Worm (Caenorhabditis elegans) whole organism, L4/young adult: Measurements from ENCODE around the gene gbb-1.

Experiments used
- W03F9.2 ChIP-seq: fragments of 150-350 bp; optimal IDR thresholded peaks from 2 replicates; lab custom pipeline; 2014; ENCODE audit warnings: missing biosample characterization, missing genetic modification characterization
- dao-5 ChIP-seq: sonication (generic microtip); optimal IDR thresholded peaks from 2 replicates; lab custom pipeline; 2016; ENCODE audit warnings: missing genotype, missing genetic modification characterization, moderate library complexity, missing compliant biosample characterization

DNA sequence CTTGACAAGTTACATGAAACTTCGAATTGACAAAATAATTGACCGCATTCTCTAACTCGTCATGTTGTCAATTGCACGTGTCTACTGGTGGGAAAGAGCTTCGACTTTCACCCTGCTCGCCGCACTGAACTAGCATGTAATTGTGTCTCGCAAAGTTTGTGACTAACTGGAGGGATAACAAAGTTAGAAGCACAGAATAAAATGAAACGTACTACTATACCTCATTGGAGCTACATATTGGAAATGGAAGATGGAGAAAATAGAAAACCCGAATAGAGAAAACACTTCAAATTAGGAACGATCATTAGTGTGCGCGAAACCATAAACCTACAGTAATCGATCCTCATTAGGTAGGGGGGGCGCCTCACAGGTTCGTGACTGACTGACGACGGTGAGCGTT lies 30.2 kb upstream of the gbb-1 start:
- TF ChIP-seq dao-5 (tag; lab: Kevin White, UChicago) (no peak), W03F9.2 (tag; lab: Kevin White, UChicago) (no peak)
